Worm (Caenorhabditis elegans): Measurements from ENCODE around the gene Y39E4B.13.

Gene Y39E4B.13

DNA sequence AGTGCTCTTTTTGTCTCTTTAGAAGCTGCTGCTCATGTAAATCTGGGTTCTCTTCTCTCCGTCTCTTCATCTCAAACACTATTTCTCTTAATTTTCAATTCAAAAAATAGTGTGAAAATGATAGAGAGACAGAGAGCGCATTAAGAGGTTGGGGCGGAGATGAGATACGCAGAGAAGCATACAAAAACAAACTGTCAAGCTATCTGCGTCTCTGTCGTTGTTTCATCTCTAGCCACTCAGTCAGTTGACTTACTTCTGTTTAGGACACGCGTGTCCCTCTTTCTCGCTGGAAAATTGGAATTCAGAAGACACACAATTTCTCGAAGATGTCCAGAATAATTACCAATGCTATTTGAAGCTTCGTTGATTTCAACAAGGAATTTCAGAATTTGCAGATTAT, 29.8 kb upstream of the Y39E4B.13 start (continued):
- no peak for TF ChIP-seq fos-1 (tag; optimal IDR thresholded peaks at IDR 0.05)
- peak; percentile 5 for TF ChIP-seq elt-1 (tag; optimal IDR thresholded peaks at IDR 0.05)
- peak; percentile 72 for TF ChIP-seq tbx-2 (tag; optimal IDR thresholded peaks at IDR 0.05)
- TF ChIP-seq nfya-1 (tag; optimal IDR thresholded peaks at IDR 0.05; ENCODE audit: insufficient read depth), result peak; percentile 97
- TF ChIP-seq hmg-11 (tag; optimal IDR thresholded peaks at IDR 0.05), result peak; percentile 82
- TF ChIP-seq nhr-11 (tag; optimal IDR thresholded peaks at IDR 0.05), result peak; percentile 86
- no peak for TF ChIP-seq unc-39 (tag; optimal IDR thresholded peaks at IDR 0.05)

DNA sequence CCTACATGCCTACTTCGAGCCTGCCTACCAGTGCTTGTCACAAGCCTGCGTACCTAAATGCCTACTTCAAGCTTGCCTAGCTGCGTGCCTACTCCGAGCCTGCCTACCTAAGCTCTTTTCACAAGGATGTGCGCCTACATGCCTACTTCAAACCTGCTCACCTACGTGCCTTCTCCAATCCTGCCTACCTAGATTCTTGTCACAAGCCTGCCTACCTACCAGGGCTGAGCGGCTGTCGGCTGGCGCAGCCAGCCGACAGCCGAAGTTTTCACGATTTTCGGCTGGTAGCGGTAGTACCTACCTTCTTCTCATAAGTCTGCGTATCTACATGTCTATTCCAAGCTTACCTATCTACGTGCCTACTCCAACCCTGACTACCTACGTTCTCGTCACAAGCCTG, 29.2 kb upstream of the Y39E4B.13 start:
- TF ChIP-seq ceh-28 (tag; optimal IDR thresholded peaks at IDR 0.05) (no peak), ama-1 (optimal IDR thresholded peaks at IDR 0.05) (no peak), eor-1 (tag; optimal IDR thresholded peaks at IDR 0.05) (no peak), nfya-1 (tag; optimal IDR thresholded peaks at IDR 0.05; ENCODE audit: insufficient read depth) (no peak), sea-2 (GFP tag; optimal IDR thresholded peaks at IDR 0.05) (no peak), nhr-28 (tag; optimal IDR thresholded peaks at IDR 0.05) (no peak), elt-2 (tag; optimal IDR thresholded peaks at IDR 0.05) (no peak), R02D3.7 (tag; optimal IDR thresholded peaks at IDR 0.05) (no peak), nhr-11 (tag; optimal IDR thresholded peaks at IDR 0.05) (no peak), tbx-2 (tag; optimal IDR thresholded peaks at IDR 0.05) (no peak), fkh-10 (GFP tag; optimal IDR thresholded peaks at IDR 0.05) (no peak), jun-1 (tag; optimal IDR thresholded peaks at IDR 0.05) (no peak)

DNA sequence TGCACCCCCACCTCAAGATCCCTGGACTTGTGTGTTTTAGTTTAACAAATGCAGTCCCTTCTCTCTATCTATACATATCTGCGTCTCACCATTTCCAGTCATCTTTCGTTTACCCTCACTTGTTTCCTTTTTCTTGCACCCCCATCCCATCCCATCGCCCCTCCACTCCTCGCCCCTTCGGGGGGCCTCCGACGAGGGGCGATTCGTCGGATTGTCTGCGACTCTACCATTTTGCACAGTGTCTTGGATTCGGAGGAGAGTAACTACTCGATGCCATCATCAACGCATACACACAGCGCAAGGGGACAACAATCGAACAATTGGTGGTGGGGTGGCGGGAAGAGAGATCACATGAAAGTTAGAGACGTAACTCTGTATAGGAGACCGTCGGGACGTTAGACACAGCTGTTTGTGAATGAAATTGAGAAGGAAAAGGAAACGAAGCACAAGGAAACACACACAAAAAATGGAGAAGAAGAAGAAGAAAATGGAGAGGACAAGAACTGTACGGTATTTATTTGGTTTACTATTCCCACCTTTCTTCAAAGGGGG, 28.4 kb upstream of the Y39E4B.13 start:
- no peak for TF ChIP-seq nhr-237 (tag; optimal IDR thresholded peaks at IDR 0.05)
- no peak for TF ChIP-seq elt-3 (tag; optimal IDR thresholded peaks at IDR 0.05)
- TF ChIP-seq lin-15B (tag; optimal IDR thresholded peaks at IDR 0.05), result peak; percentile 66
- no peak for TF ChIP-seq ceh-16 (tag; optimal IDR thresholded peaks at IDR 0.05)
- TF ChIP-seq pqm-1 (tag; optimal IDR thresholded peaks at IDR 0.05), result peak; percentile 41
- TF ChIP-seq mdl-1 (tag; optimal IDR thresholded peaks at IDR 0.05), result peak; percentile 61
- TF ChIP-seq nhr-25 (tag; optimal IDR thresholded peaks at IDR 0.05), result peak; percentile 90
- no peak for TF ChIP-seq nhr-76 (tag; optimal IDR thresholded peaks at IDR 0.05)
- peak; percentile 64 for TF ChIP-seq ama-1 (optimal IDR thresholded peaks at IDR 0.05)
- peak; percentile 97 for TF ChIP-seq egl-5 (tag; optimal IDR thresholded peaks at IDR 0.05)
- TF ChIP-seq lin-39 (tag; optimal IDR thresholded peaks at IDR 0.05), result peak; percentile 97
- peak; percentile 38 for TF ChIP-seq zag-1 (tag; optimal IDR thresholded peaks at IDR 0.05)
- TF ChIP-seq ceh-82 (tag; optimal IDR thresholded peaks at IDR 0.05), result peak; percentile 55
- peak; percentile 83 for TF ChIP-seq nhr-23 (tag; optimal IDR thresholded peaks at IDR 0.05)
- peak; percentile 78 for TF ChIP-seq skn-1 (tag; optimal IDR thresholded peaks at IDR 0.05)
- TF ChIP-seq nhr-43 (tag; optimal IDR thresholded peaks at IDR 0.05; ENCODE audit: poor library complexity, severe bottlenecking), result peak; percentile 49
- peak; percentile 75 for TF ChIP-seq ztf-4 (tag; optimal IDR thresholded peaks at IDR 0.05)
- TF ChIP-seq aly-2 (tag; optimal IDR thresholded peaks at IDR 0.05), result peak; percentile 35
- TF ChIP-seq lsy-12 (tag; optimal IDR thresholded peaks at IDR 0.05), result peak; percentile 82
- TF ChIP-seq ceh-9 (tag; optimal IDR thresholded peaks at IDR 0.05), result no peak
- peak; percentile 80 for TF ChIP-seq R02D3.7 (tag; optimal IDR thresholded peaks at IDR 0.05)
- TF ChIP-seq unc-39 (tag; optimal IDR thresholded peaks at IDR 0.05), result peak; percentile 49
- peak; percentile 56 for TF ChIP-seq elt-2 (tag; optimal IDR thresholded peaks at IDR 0.05)
- peak; percentile 84 for TF ChIP-seq elt-1 (tag; optimal IDR thresholded peaks at IDR 0.05)
- peak; percentile 94 for TF ChIP-seq jun-1 (tag; optimal IDR thresholded peaks at IDR 0.05)
- peak; percentile 87 for TF ChIP-seq unc-62 (GFP tag; optimal IDR thresholded peaks at IDR 0.05)
- peak; percentile 65 for TF ChIP-seq snpc-4 (tag; optimal IDR thresholded peaks at IDR 0.05)
- TF ChIP-seq nhr-28 (tag; optimal IDR thresholded peaks at IDR 0.05), result no peak
- TF ChIP-seq sea-2 (GFP tag; optimal IDR thresholded peaks at IDR 0.05), result peak; percentile 6
- no peak for TF ChIP-seq ztf-11 (tag; optimal IDR thresholded peaks at IDR 0.05)
- no peak for TF ChIP-seq nhr-12 (tag; optimal IDR thresholded peaks at IDR 0.05)
- TF ChIP-seq mml-1 (tag; optimal IDR thresholded peaks at IDR 0.05), result no peak
- peak; percentile 99 for TF ChIP-seq hmg-11 (tag; optimal IDR thresholded peaks at IDR 0.05)
- TF ChIP-seq ZK546.5 (tag; optimal IDR thresholded peaks at IDR 0.05), result no peak
- peak; percentile 77 for TF ChIP-seq nhr-11 (tag; optimal IDR thresholded peaks at IDR 0.05)
- TF ChIP-seq tbx-2 (tag; optimal IDR thresholded peaks at IDR 0.05), result peak; percentile 83
- peak; percentile 89 for TF ChIP-seq egl-27 (tag; optimal IDR thresholded peaks at IDR 0.05)
- TF ChIP-seq pha-4 (tag; optimal IDR thresholded peaks at IDR 0.05), result peak; percentile 97
- TF ChIP-seq nhr-67 (tag; optimal IDR thresholded peaks at IDR 0.05), result no peak
- TF ChIP-seq nfya-1 (tag; optimal IDR thresholded peaks at IDR 0.05; ENCODE audit: insufficient read depth), result peak; percentile 97
- peak; percentile 98 for TF ChIP-seq fkh-10 (GFP tag; optimal IDR thresholded peaks at IDR 0.05)
- peak; percentile 85 for TF ChIP-seq fkh-2 (tag; optimal IDR thresholded peaks at IDR 0.05)
- peak; percentile 60 to 64 for TF ChIP-seq eor-1 (tag; optimal IDR thresholded peaks at IDR 0.05)
- TF ChIP-seq fos-1 (tag; optimal IDR thresholded peaks at IDR 0.05), result peak; percentile 37
- TF ChIP-seq nhr-77 (tag; optimal IDR thresholded peaks at IDR 0.05), result peak; percentile 19
- peak; percentile 84 for TF ChIP-seq ceh-28 (tag; optimal IDR thresholded peaks at IDR 0.05)

Data from whole organism, L3 larva.